Worm (Caenorhabditis elegans) whole organism, late embryonic: ENCODE results near the gene F25F2.1.

Experiments used
- ceh-2 ChIP-seq: sonication (generic microtip); optimal IDR thresholded peaks from 2 replicates; lab custom pipeline; 2016; ENCODE audit warnings: missing genotype, missing genetic modification characterization, missing compliant biosample characterization
- ets-4 ChIP-seq: sonication (generic microtip); optimal IDR thresholded peaks from 2 replicates; lab custom pipeline; 2016; ENCODE audit warnings: missing genetic modification characterization, missing compliant biosample characterization
- eyg-1 ChIP-seq: sonication (generic microtip); optimal IDR thresholded peaks from 2 replicates; lab custom pipeline; 2016; ENCODE audit warnings: missing genotype, missing genetic modification characterization, missing compliant biosample characterization
- gmeb-2 ChIP-seq: sonication (generic microtip); optimal IDR thresholded peaks from 2 replicates; lab custom pipeline; 2016; ENCODE audit warnings: missing genetic modification characterization, inconsistent platforms, missing compliant biosample characterization
- lin-11 ChIP-seq: fragments of 200-800 bp; sonication (Bioruptor generic); optimal IDR thresholded peaks from 2 replicates; lab custom pipeline; 2018; ENCODE audit warnings: mild to moderate bottlenecking, missing genetic modification characterization, missing compliant biosample characterization
- madf-2 ChIP-seq: sonication (generic microtip); optimal IDR thresholded peaks from 2 replicates; lab custom pipeline; 2017; ENCODE audit warnings: missing genetic modification characterization, missing compliant biosample characterization
- pax-1 ChIP-seq: fragments of 150-350 bp; optimal IDR thresholded peaks from 2 replicates; lab custom pipeline; 2014; ENCODE audit warnings: missing biosample characterization, missing genetic modification characterization
- pqm-1 ChIP-seq: sonication (generic microtip); optimal IDR thresholded peaks from 2 replicates; lab custom pipeline; 2016; ENCODE audit warnings: missing genetic modification characterization, missing compliant biosample characterization
- rnt-1 ChIP-seq: sonication (generic microtip); optimal IDR thresholded peaks from 2 replicates; lab custom pipeline; 2016; ENCODE audit warnings: missing genetic modification characterization, missing compliant biosample characterization
- tbx-7 ChIP-seq: sonication (generic microtip); optimal IDR thresholded peaks from 2 replicates; lab custom pipeline; 2016; ENCODE audit warnings: missing genotype, missing genetic modification characterization, missing compliant biosample characterization

DNA sequence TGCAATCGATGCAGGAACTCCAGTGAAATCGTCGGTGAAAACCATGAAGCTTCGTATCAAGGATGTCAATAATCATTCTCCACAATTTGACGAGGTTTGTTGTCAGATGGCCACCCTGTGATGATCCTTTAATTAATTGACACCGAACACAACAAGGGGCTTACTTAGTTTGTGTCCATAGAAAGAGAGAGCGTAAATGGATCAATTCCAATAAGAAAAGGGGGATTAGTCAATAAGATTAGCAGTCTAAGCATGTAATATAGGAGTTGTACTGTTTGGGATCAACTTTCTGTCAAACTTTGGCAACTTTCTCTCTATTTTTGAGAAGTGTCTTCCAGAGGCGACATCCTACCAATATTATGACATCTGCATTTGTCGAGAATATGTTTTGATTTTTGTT is 15.4 kb downstream of the F25F2.1 start:
- TF ChIP-seq gmeb-2 (tag; lab: Kevin White, UChicago) (no peak), madf-2 (tag; lab: Kevin White, UChicago) (no peak), ets-4 (tag; lab: Kevin White, UChicago) (no peak), eyg-1 (no peak), ceh-2 (no peak), rnt-1 (tag; lab: Kevin White, UChicago) (no peak), lin-11 (tag; lab: Kevin White, UChicago) (no peak), tbx-7 (tag; lab: Kevin White, UChicago) (no peak), pax-1 (no peak), pqm-1 (tag; lab: Kevin White, UChicago) (no peak)
